Fruit fly (Drosophila melanogaster) whole organism, embryonic: Measurements from ENCODE around the gene CG7548.

Experiments
- CG11093 ChIP-seq: fragments of 200-800 bp; sonication (Bioruptor generic); IDR thresholded peaks from 3 replicates; pipeline ENCODE4 v1.3.6; 2022; ENCODE audit warnings: missing biosample characterization, missing genetic modification characterization
- CG34376 ChIP-seq: fragments of 200-800 bp; sonication (Bioruptor generic); optimal IDR thresholded peaks from 2 replicates; lab custom pipeline; 2018; ENCODE audit warnings: missing biosample characterization, mild to moderate bottlenecking, missing genetic modification characterization
- CG6254 ChIP-seq: fragments of 200-800 bp; sonication (Bioruptor generic); optimal IDR thresholded peaks from 3 replicates; lab custom pipeline; 2017; ENCODE audit warnings: mild to moderate bottlenecking, missing biosample characterization, missing genetic modification reagents, missing genetic modification characterization
- Hey ChIP-seq: fragments of 200-800 bp; sonication (Bioruptor generic); optimal IDR thresholded peaks from 3 replicates; lab custom pipeline; 2018; ENCODE audit warnings: missing biosample characterization, mild to moderate bottlenecking, missing genetic modification characterization
- stwl ChIP-seq: fragments of 200-800 bp; sonication (Bioruptor generic); optimal IDR thresholded peaks from 3 replicates; lab custom pipeline; 2018; ENCODE audit warnings: missing biosample characterization, mild to moderate bottlenecking, missing genetic modification characterization, moderate library complexity
- sug ChIP-seq: fragments of 200-800 bp; optimal IDR thresholded peaks from 2 replicates; lab custom pipeline; 2019; ENCODE audit warnings: missing biosample characterization, mild to moderate bottlenecking, missing genetic modification characterization, moderate library complexity

DNA sequence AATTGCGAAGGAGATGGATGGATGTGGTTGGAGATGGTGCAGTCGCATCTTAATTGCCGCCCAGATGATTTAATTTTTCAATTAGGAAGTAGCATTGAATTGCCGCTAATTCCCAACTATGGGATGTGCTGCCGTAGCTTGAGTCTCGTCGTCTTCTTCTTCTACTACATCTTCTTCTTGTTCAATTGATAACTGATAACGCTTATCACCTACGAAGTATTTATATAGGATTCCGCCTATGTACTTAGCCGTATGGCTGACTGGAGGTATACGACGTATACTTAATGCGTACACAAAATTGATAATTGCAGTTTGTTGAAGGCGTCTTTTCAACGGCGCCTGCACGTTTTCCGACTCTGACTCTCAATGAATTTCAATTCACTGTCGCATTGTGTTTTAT is 14.6 kb upstream of the CG7548 start:
- TF ChIP-seq stwl, result no peak
- no peak for TF ChIP-seq sug (tag; lab: Kevin White, UChicago)
- no peak for TF ChIP-seq CG6254 (GFP tag; lab: Kevin White, UChicago)
- TF ChIP-seq CG34376 (GFP tag; lab: Kevin White, UChicago), result no peak
- no peak for TF ChIP-seq CG11093 (GFP tag; lab: Robert Waterston, UW)
- TF ChIP-seq Hey (tag; lab: Kevin White, UChicago), result no peak
